Worm (Caenorhabditis elegans): ENCODE data around the gene rps-29.

- TF ChIP-seq dve-1 (tag; optimal IDR thresholded peaks at IDR 0.05) (no peak), ceh-2 (tag; optimal IDR thresholded peaks at IDR 0.05) (no peak), pqm-1 (tag; optimal IDR thresholded peaks at IDR 0.05) (no peak), elt-4 (tag; optimal IDR thresholded peaks at IDR 0.05) (no peak), Y22D7AL.16 (tag; optimal IDR thresholded peaks at IDR 0.05) (no peak), tbx-2 (tag; optimal IDR thresholded peaks at IDR 0.05) (no peak), odd-2 (tag; optimal IDR thresholded peaks at IDR 0.05) (no peak), pax-1 (tag; optimal IDR thresholded peaks at IDR 0.05) (no peak), pha-4 (tag; optimal IDR thresholded peaks at IDR 0.05) (no peak), ets-4 (tag; optimal IDR thresholded peaks at IDR 0.05) (no peak), ama-1 (optimal IDR thresholded peaks at IDR 0.05) (no peak), ceh-19 (GFP tag; optimal IDR thresholded peaks at IDR 0.05) (no peak), F13H6.1 (tag; optimal IDR thresholded peaks at IDR 0.05) (no peak), rnt-1 (tag; optimal IDR thresholded peaks at IDR 0.05) (no peak)
Measured at ce11 chrIII:815845-816244, 21.7 kb downstream of the rps-29 start, which contains the start of gene dac-1.

All from whole organism, late embryonic.